Worm (Caenorhabditis elegans) whole organism, L4 larva: Measurements from ENCODE around the gene M01H9.2.

Experiments used
- D1046.2 ChIP-seq: fragments of 200-800 bp; sonication (Bioruptor generic); IDR thresholded peaks from 2 replicates; pipeline ENCODE4 v1.3.6; 2022; ENCODE audit warnings: missing genetic modification characterization, missing compliant biosample characterization
- F26F4.8 ChIP-seq: fragments of 200-800 bp; sonication (Bioruptor generic); conservative IDR thresholded peaks from 2 replicates; pipeline ENCODE4 v1.3.6; 2022; ENCODE audit warnings: missing genetic modification characterization, missing compliant biosample characterization
- F37D6.2 ChIP-seq: sonication (generic microtip); optimal IDR thresholded peaks from 2 replicates; lab custom pipeline; 2016; ENCODE audit warnings: mild to moderate bottlenecking, missing genetic modification characterization, missing compliant biosample characterization
- F49E8.2 ChIP-seq: sonication (generic microtip); optimal IDR thresholded peaks from 2 replicates; lab custom pipeline; 2016; ENCODE audit warnings: missing compliant biosample characterization, mild to moderate bottlenecking, missing genetic modification characterization, borderline replicate concordance
- R02D3.7 ChIP-seq: fragments of 150-350 bp; sonication (generic microtip); optimal IDR thresholded peaks from 3 replicates; lab custom pipeline; 2014; ENCODE audit warnings: missing biosample characterization, missing genetic modification characterization
- Y105C5A.15 ChIP-seq: fragments of 200-800 bp; sonication (Bioruptor generic); IDR thresholded peaks from 2 replicates; pipeline ENCODE4 v1.3.6; 2022; ENCODE audit warnings: missing genetic modification characterization, missing compliant biosample characterization
- Y75B8A.6 ChIP-seq: fragments of 200-800 bp; sonication (Bioruptor generic); IDR thresholded peaks from 2 replicates; pipeline ENCODE4 v1.3.6; 2022; ENCODE audit warnings: missing genetic modification reagents, missing genetic modification characterization, missing compliant biosample characterization
- ama-1 ChIP-seq: fragments of 150-350 bp; optimal IDR thresholded peaks from 2 replicates; lab custom pipeline; 2014; ENCODE audit warnings: inconsistent platforms, mixed read lengths
- arid-1 ChIP-seq: fragments of 200-800 bp; sonication (Bioruptor generic); conservative IDR thresholded peaks from 2 replicates; pipeline ENCODE4 v1.3.6; 2022; ENCODE audit warnings: missing genetic modification reagents, missing genetic modification characterization, missing compliant biosample characterization
- attf-4 ChIP-seq: sonication (generic microtip); optimal IDR thresholded peaks from 3 replicates; lab custom pipeline; 2017; ENCODE audit warnings: missing biosample characterization, missing genetic modification characterization
- ceh-32 ChIP-seq: sonication (generic microtip); optimal IDR thresholded peaks from 2 replicates; lab custom pipeline; 2016; ENCODE audit warnings: mild to moderate bottlenecking, missing genetic modification characterization, missing compliant biosample characterization; ENCODE audit not compliant: poor library complexity
- dmd-6 ChIP-seq: fragments of 200-800 bp; sonication (Bioruptor generic); IDR thresholded peaks from 2 replicates; pipeline ENCODE4 v1.3.6; 2022; ENCODE audit warnings: missing genetic modification reagents, missing genetic modification characterization, missing compliant biosample characterization
- dmd-9 ChIP-seq: fragments of 200-800 bp; sonication (Bioruptor generic); IDR thresholded peaks from 2 replicates; pipeline ENCODE4 v1.3.6; 2022; ENCODE audit warnings: missing genetic modification reagents, missing genetic modification characterization, missing compliant biosample characterization
- dpl-1 ChIP-seq: fragments of 150-350 bp; optimal IDR thresholded peaks from 2 replicates; lab custom pipeline; 2014; ENCODE audit warnings: missing biosample characterization, missing genetic modification reagents, missing genetic modification characterization
- duxl-1 ChIP-seq: sonication (generic microtip); optimal IDR thresholded peaks from 2 replicates; lab custom pipeline; 2016; ENCODE audit warnings: mild to moderate bottlenecking, missing genetic modification characterization, moderate library complexity, missing compliant biosample characterization; ENCODE audit not compliant: poor library complexity
- dve-1 ChIP-seq: sonication (generic microtip); optimal IDR thresholded peaks from 2 replicates; lab custom pipeline; 2017; ENCODE audit warnings: antibody characterized with exemption, mild to moderate bottlenecking, missing genetic modification characterization, missing compliant biosample characterization; ENCODE audit not compliant: insufficient read depth
- egl-43 ChIP-seq: fragments of 200-800 bp; sonication (Bioruptor generic); IDR thresholded peaks from 2 replicates; pipeline ENCODE4 v1.3.6; 2022; ENCODE audit warnings: missing genetic modification reagents, missing genetic modification characterization, missing compliant biosample characterization
- fkh-10 ChIP-seq: fragments of 150-350 bp; optimal IDR thresholded peaks from 2 replicates; lab custom pipeline; 2014; ENCODE audit warnings: missing biosample characterization, missing genetic modification reagents, missing genetic modification characterization
- lim-7 ChIP-seq: fragments of 200-800 bp; sonication (Bioruptor generic); IDR thresholded peaks from 2 replicates; pipeline ENCODE4 v1.3.6; 2022; ENCODE audit warnings: missing genetic modification characterization, missing compliant biosample characterization
- lin-38 ChIP-seq: fragments of 200-800 bp; sonication (Bioruptor generic); IDR thresholded peaks from 2 replicates; pipeline ENCODE4 v1.3.6; 2022; ENCODE audit warnings: missing genetic modification reagents, missing genetic modification characterization, missing compliant biosample characterization
- lin-39 ChIP-seq: fragments of 150-350 bp; optimal IDR thresholded peaks from 2 replicates; lab custom pipeline; 2014; ENCODE audit warnings: missing biosample characterization, missing genetic modification reagents, missing genetic modification characterization
- lir-3 ChIP-seq: sonication (generic microtip); optimal IDR thresholded peaks from 2 replicates; lab custom pipeline; 2016; ENCODE audit warnings: mild to moderate bottlenecking, missing genetic modification characterization, missing compliant biosample characterization
- lsy-2 ChIP-seq, 2 experiments: fragments of 150-350 bp in 1 of 2; sonication (generic microtip) in 1 of 2; optimal IDR thresholded peaks; 2 replicates each; lab custom pipeline; 2014 to 2017; ENCODE audit warnings: missing biosample characterization in 2 of 2, missing genetic modification characterization in 2 of 2
- madf-9 ChIP-seq: fragments of 200-800 bp; sonication (Bioruptor generic); conservative IDR thresholded peaks from 2 replicates; pipeline ENCODE4 v1.3.6; 2022; ENCODE audit warnings: missing genetic modification reagents, missing genetic modification characterization, missing compliant biosample characterization
- mdl-1 ChIP-seq, 2 experiments: fragments of 150-350 bp in 1 of 2; sonication (generic microtip) in 1 of 2; optimal IDR thresholded peaks; 2 replicates each; lab custom pipeline; 2014 to 2017; ENCODE audit warnings: missing biosample characterization in 2 of 2, missing genetic modification characterization in 2 of 2
- mes-2 ChIP-seq: sonication (generic microtip); optimal IDR thresholded peaks from 2 replicates; lab custom pipeline; 2016; ENCODE audit warnings: missing genotype, mild to moderate bottlenecking, missing genetic modification characterization, missing compliant biosample characterization; ENCODE audit not compliant: poor library complexity, severe bottlenecking
- mxl-3 ChIP-seq: fragments of 200-800 bp; sonication (Bioruptor generic); optimal IDR thresholded peaks from 2 replicates; lab custom pipeline; 2018; ENCODE audit warnings: mild to moderate bottlenecking, missing genetic modification characterization, missing compliant biosample characterization
- nhr-10 ChIP-seq: fragments of 150-350 bp; optimal IDR thresholded peaks from 2 replicates; lab custom pipeline; 2014; ENCODE audit warnings: missing biosample characterization, missing genetic modification characterization
- nhr-102 ChIP-seq: sonication (generic microtip); optimal IDR thresholded peaks from 2 replicates; lab custom pipeline; 2016; ENCODE audit warnings: mild to moderate bottlenecking, missing genetic modification characterization, moderate library complexity, missing compliant biosample characterization
- nhr-11 ChIP-seq: fragments of 150-350 bp; optimal IDR thresholded peaks from 2 replicates; lab custom pipeline; 2014; ENCODE audit warnings: missing biosample characterization, missing genetic modification characterization
- nhr-237 ChIP-seq: sonication (generic microtip); optimal IDR thresholded peaks from 2 replicates; lab custom pipeline; 2017; ENCODE audit warnings: missing biosample characterization, missing genetic modification characterization
- nhr-25 ChIP-seq: sonication (generic microtip); optimal IDR thresholded peaks from 2 replicates; lab custom pipeline; 2017; ENCODE audit warnings: missing genetic modification characterization, mild to moderate bottlenecking, missing compliant biosample characterization, antibody characterized with exemption, moderate library complexity, borderline replicate concordance; ENCODE audit not compliant: insufficient read depth
- nhr-28 ChIP-seq: fragments of 150-350 bp; optimal IDR thresholded peaks from 2 replicates; lab custom pipeline; 2014; ENCODE audit warnings: missing biosample characterization, missing genetic modification characterization
- nhr-41 ChIP-seq: fragments of 200-800 bp; sonication (Bioruptor generic); IDR thresholded peaks from 2 replicates; pipeline ENCODE4 v1.3.6; 2022; ENCODE audit warnings: missing genetic modification reagents, missing genetic modification characterization, missing compliant biosample characterization
- nhr-76 ChIP-seq: fragments of 150-350 bp; optimal IDR thresholded peaks from 2 replicates; lab custom pipeline; 2014; ENCODE audit warnings: missing biosample characterization, missing genetic modification characterization
- pha-4 ChIP-seq, 2 experiments: fragments of 150-350 bp in 1 of 2; fragments of 200-800 bp in 1 of 2; sonication (Bioruptor generic) in 1 of 2; IDR thresholded peaks in 1 of 2; optimal IDR thresholded peaks in 1 of 2; 2 replicates each; pipeline versions ENCODE4 v1.3.6 to Lab custom; 2014 to 2022; ENCODE audit warnings: missing genetic modification characterization in 2 of 2, missing genetic modification reagents in 2 of 2, missing biosample characterization in 1 of 2, missing compliant biosample characterization in 1 of 2
- pqm-1 ChIP-seq: sonication (generic microtip); optimal IDR thresholded peaks from 2 replicates; lab custom pipeline; 2017; ENCODE audit warnings: missing biosample characterization, missing genetic modification characterization
- rbr-2 ChIP-seq: sonication (generic microtip); optimal IDR thresholded peaks from 2 replicates; lab custom pipeline; 2016; ENCODE audit warnings: missing genotype, missing genetic modification characterization, missing compliant biosample characterization
- saeg-2 ChIP-seq: fragments of 200-800 bp; sonication (Bioruptor generic); IDR thresholded peaks from 2 replicates; pipeline ENCODE4 v1.3.6; 2022; ENCODE audit warnings: missing genetic modification reagents, missing genetic modification characterization, missing compliant biosample characterization
- set-16 ChIP-seq: fragments of 200-800 bp; sonication (Bioruptor generic); IDR thresholded peaks from 2 replicates; pipeline ENCODE4 v1.3.6; 2022; ENCODE audit warnings: missing genetic modification reagents, missing genetic modification characterization, missing compliant biosample characterization
- skn-1 ChIP-seq: fragments of 150-350 bp; optimal IDR thresholded peaks from 2 replicates; lab custom pipeline; 2014; ENCODE audit warnings: missing biosample characterization, missing genetic modification characterization
- snpc-4 ChIP-seq: fragments of 150-350 bp; optimal IDR thresholded peaks from 2 replicates; lab custom pipeline; 2014; ENCODE audit warnings: missing biosample characterization, missing genetic modification characterization
- spr-1 ChIP-seq: sonication (generic microtip); optimal IDR thresholded peaks from 2 replicates; lab custom pipeline; 2016; ENCODE audit warnings: mild to moderate bottlenecking, missing genetic modification characterization, missing compliant biosample characterization
- spr-3 ChIP-seq: fragments of 200-800 bp; sonication (Bioruptor generic); optimal IDR thresholded peaks from 2 replicates; lab custom pipeline; 2018; ENCODE audit warnings: mild to moderate bottlenecking, missing genetic modification characterization, missing compliant biosample characterization
- tra-1 ChIP-seq: fragments of 200-800 bp; sonication (Bioruptor generic); IDR thresholded peaks from 2 replicates; pipeline ENCODE4 v1.3.6; 2022; ENCODE audit warnings: missing genetic modification reagents, missing genetic modification characterization, missing compliant biosample characterization
- unc-39 ChIP-seq: sonication (generic microtip); optimal IDR thresholded peaks from 2 replicates; lab custom pipeline; 2017; ENCODE audit warnings: missing biosample characterization, missing genetic modification characterization
- zag-1 ChIP-seq: fragments of 150-350 bp; optimal IDR thresholded peaks from 2 replicates; lab custom pipeline; 2014; ENCODE audit warnings: missing biosample characterization, missing genetic modification characterization
- zfp-3 ChIP-seq: fragments of 200-800 bp; sonication (Bioruptor generic); conservative IDR thresholded peaks from 2 replicates; pipeline ENCODE4 v1.3.6; 2022; ENCODE audit warnings: missing genetic modification reagents, missing genetic modification characterization, missing compliant biosample characterization
- zip-2 ChIP-seq: fragments of 150-350 bp; optimal IDR thresholded peaks from 2 replicates; lab custom pipeline; 2014; ENCODE audit warnings: missing biosample characterization, missing genetic modification characterization

M01H9.2 gene

DNA sequence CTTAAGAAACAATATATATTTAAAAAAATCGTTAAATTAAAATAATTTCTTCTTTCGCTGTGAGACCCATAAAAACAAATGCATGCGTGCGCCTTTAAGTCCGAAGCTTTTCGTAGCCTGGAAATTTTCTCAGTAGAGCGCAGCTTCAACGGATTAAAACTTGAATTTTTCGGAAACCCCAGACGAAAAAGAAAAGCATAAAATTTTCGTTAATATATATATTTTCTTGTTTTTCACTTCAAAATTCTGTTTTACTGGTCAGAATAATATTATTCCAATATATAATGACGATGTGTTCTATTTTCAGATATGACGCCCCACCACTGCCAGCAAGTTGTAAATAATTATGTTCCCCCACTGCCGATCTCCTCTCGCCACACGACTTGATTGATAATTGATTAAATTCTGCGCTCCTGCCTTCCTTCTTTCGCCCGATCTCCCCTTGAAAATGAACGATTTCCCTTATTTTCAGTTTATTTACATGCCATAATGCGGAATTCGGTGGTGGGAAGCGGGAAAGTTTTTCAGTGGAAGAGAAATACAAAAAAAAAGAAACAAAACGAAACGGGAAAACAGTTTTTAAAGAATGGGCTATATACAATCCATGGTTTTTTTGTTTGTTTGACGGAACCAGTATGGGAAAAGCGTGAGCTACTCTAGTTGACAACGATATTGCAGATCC lies 5.2 kb upstream of the M01H9.2 start:
- TF ChIP-seq pha-4 (GFP tag; IDR thresholded peaks at IDR 0.05; lab: Robert Waterston, UW) (no peak), pha-4 (tag; optimal IDR thresholded peaks at IDR 0.05; lab: Kevin White, UChicago) (peak; percentile 11), spr-1 (tag; lab: Kevin White, UChicago) (peak; percentile 33), mdl-1 (tag; optimal IDR thresholded peaks at IDR 0.05; lab: Kevin White, UChicago) (no peak), dpl-1 (GFP tag; lab: Kevin White, UChicago) (no peak), lin-39 (tag; lab: Kevin White, UChicago) (no peak), lsy-2 (tag; optimal IDR thresholded peaks at IDR 0.05; lab: Kevin White, UChicago) (peak; percentile 33 to 72), unc-39 (tag; lab: Kevin White, UChicago) (no peak), Y75B8A.6 (peak; percentile 3; the same call in 1 of the 2 replicates), nhr-41 (no peak), lim-7 (no peak), D1046.2 (no peak), lir-3 (tag; lab: Kevin White, UChicago) (no peak), nhr-102 (tag; lab: Kevin White, UChicago) (peak; percentile 60), nhr-76 (tag; lab: Kevin White, UChicago) (no peak), zip-2 (tag; lab: Kevin White, UChicago) (peak; percentile 29), F49E8.2 (tag; lab: Kevin White, UChicago) (no peak), R02D3.7 (tag; lab: Kevin White, UChicago) (no peak), nhr-237 (tag; lab: Kevin White, UChicago) (no peak), attf-4 (no peak), dmd-9 (GFP tag; lab: Robert Waterston, UW) (no peak), F37D6.2 (tag; lab: Kevin White, UChicago) (no peak), pqm-1 (no peak), ama-1 (lab: Kevin White, UChicago) (peak; percentile 99), nhr-25 (tag; lab: Kevin White, UChicago) (no peak), mxl-3 (GFP tag; lab: Kevin White, UChicago) (peak; percentile 31), nhr-28 (tag; lab: Kevin White, UChicago) (no peak), zfp-3 (GFP tag; lab: Robert Waterston, UW) (peak; percentile 89; the same call in 1 of the 2 replicates), mes-2 (tag; lab: Kevin White, UChicago) (peak; percentile 12), arid-1 (GFP tag; lab: Robert Waterston, UW) (no peak; the same call in 1 of the 2 replicates), Y105C5A.15 (GFP tag; lab: Robert Waterston, UW) (0 out of 2 replicates have a peak, but pooled peaks have one; percentile 40), dmd-6 (GFP tag; lab: Robert Waterston, UW) (no peak; the same call in 1 of the 2 replicates), lin-38 (GFP tag; lab: Robert Waterston, UW) (peak; percentile 65), egl-43 (GFP tag; lab: Robert Waterston, UW) (0 out of 2 replicates have a peak, but pooled peaks have one; percentile 28), nhr-10 (tag; lab: Kevin White, UChicago) (no peak), ceh-32 (no peak), saeg-2 (GFP tag; lab: Robert Waterston, UW) (no peak), snpc-4 (no peak), dve-1 (tag; lab: Kevin White, UChicago) (no peak), spr-3 (GFP tag; lab: Kevin White, UChicago) (no peak), tra-1 (GFP tag; lab: Robert Waterston, UW) (no peak), madf-9 (GFP tag; lab: Robert Waterston, UW) (no peak), F26F4.8 (no peak), rbr-2 (tag; lab: Kevin White, UChicago) (peak; percentile 37), fkh-10 (no peak), zag-1 (no peak), skn-1 (no peak), duxl-1 (tag; lab: Kevin White, UChicago) (no peak), set-16 (no peak), nhr-11 (tag; lab: Kevin White, UChicago) (peak; percentile 14)
